Worm (Caenorhabditis elegans) whole organism, midembryonic: ENCODE results near the gene sri-18.

Source experiments
- T22C8.4 ChIP-seq: fragments of 200-800 bp; sonication (Bioruptor generic); IDR thresholded peaks from 2 replicates; pipeline ENCODE4 v1.3.6; 2022; ENCODE audit warnings: missing genetic modification characterization, missing compliant biosample characterization
- cog-1 ChIP-seq: sonication (generic microtip); optimal IDR thresholded peaks from 2 replicates; lab custom pipeline; 2016; ENCODE audit warnings: missing genetic modification characterization, missing compliant biosample characterization
- flt-1 ChIP-seq: fragments of 200-800 bp; sonication (Bioruptor generic); IDR thresholded peaks from 2 replicates; pipeline ENCODE4 v1.3.6; 2022; ENCODE audit warnings: missing genetic modification characterization, missing compliant biosample characterization
- klf-2 ChIP-seq: fragments of 200-800 bp; sonication (Bioruptor generic); conservative IDR thresholded peaks from 2 replicates; pipeline ENCODE4 v1.3.6; 2022; ENCODE audit warnings: missing genetic modification reagents, missing genetic modification characterization, missing compliant biosample characterization
- med-1 ChIP-seq: sonication (generic microtip); optimal IDR thresholded peaks from 2 replicates; lab custom pipeline; 2017; ENCODE audit warnings: missing genetic modification characterization, mild to moderate bottlenecking, missing compliant biosample characterization, antibody characterized with exemption, missing genetic modification reagents; ENCODE audit not compliant: insufficient read depth
- ref-1 ChIP-seq: fragments of 200-800 bp; sonication (Bioruptor generic); conservative IDR thresholded peaks from 2 replicates; pipeline ENCODE4 v1.3.6; 2022; ENCODE audit warnings: missing genetic modification reagents, missing genetic modification characterization, missing compliant biosample characterization
- tab-1 ChIP-seq: fragments of 200-800 bp; sonication (Bioruptor generic); IDR thresholded peaks from 2 replicates; pipeline ENCODE4 v1.3.6; 2022; ENCODE audit warnings: missing genetic modification characterization, missing compliant biosample characterization
- ztf-23 ChIP-seq: fragments of 200-800 bp; sonication (Bioruptor generic); IDR thresholded peaks from 2 replicates; pipeline ENCODE4 v1.3.6; 2022; ENCODE audit warnings: missing genetic modification reagents, missing genetic modification characterization, missing compliant biosample characterization
- ztf-29 ChIP-seq: fragments of 200-800 bp; sonication (Bioruptor generic); IDR thresholded peaks from 2 replicates; pipeline ENCODE4 v1.3.6; 2022; ENCODE audit warnings: missing genetic modification reagents, missing genetic modification characterization, missing compliant biosample characterization

Gene sri-18

ce11 chrV:10241121-10241803 lies 19.1 kb downstream of the sri-18 start, which contains the start of the genes C12D8.21 and col-148:
Gene C12D8.21, minus strand, starts transcription at chrV:10241188.
Gene col-148, plus strand, starts transcription at chrV:10241753.
- no peak for TF ChIP-seq tab-1 (GFP tag; lab: Robert Waterston, UW)
- no peak for TF ChIP-seq klf-2
- TF ChIP-seq T22C8.4 (GFP tag; lab: Robert Waterston, UW) = no peak
- no peak for TF ChIP-seq ztf-29 (GFP tag; lab: Robert Waterston, UW)
- no peak for TF ChIP-seq med-1
- TF ChIP-seq flt-1 = no peak
- no peak for TF ChIP-seq ztf-23 (GFP tag; lab: Robert Waterston, UW)
- no peak for TF ChIP-seq ref-1 (GFP tag; lab: Robert Waterston, UW)
- no peak for TF ChIP-seq cog-1 (tag; lab: Kevin White, UChicago)

ce11 chrV:10239861-10240260 lies 20.5 kb downstream of the sri-18 start, which contains the start of gene fipr-8:
Gene fipr-8, minus strand, starts transcription at chrV:10239961.
- TF ChIP-seq ref-1 (GFP tag; lab: Robert Waterston, UW) (no peak), cog-1 (tag; lab: Kevin White, UChicago) (no peak), T22C8.4 (GFP tag; lab: Robert Waterston, UW) (no peak), flt-1 (no peak), tab-1 (GFP tag; lab: Robert Waterston, UW) (no peak), ztf-29 (GFP tag; lab: Robert Waterston, UW) (no peak), med-1 (no peak), klf-2 (no peak), ztf-23 (GFP tag; lab: Robert Waterston, UW) (no peak)

ce11 chrV:10238665-10239064 lies 21.7 kb downstream of the sri-18 start, which contains the start of gene fubl-1:
Gene fubl-1, minus strand, starts transcription at chrV:10238866.
- TF ChIP-seq ztf-23 (GFP tag; lab: Robert Waterston, UW) (no peak), klf-2 (no peak), tab-1 (GFP tag; lab: Robert Waterston, UW) (0 out of 2 replicates have a peak, but pooled peaks have one; percentile 46), cog-1 (tag; lab: Kevin White, UChicago) (no peak), T22C8.4 (GFP tag; lab: Robert Waterston, UW) (no peak)

- TF ChIP-seq ztf-29 (GFP tag; lab: Robert Waterston, UW) (no peak), klf-2 (no peak), cog-1 (tag; lab: Kevin White, UChicago) (no peak), ref-1 (GFP tag; lab: Robert Waterston, UW) (no peak), flt-1 (no peak), T22C8.4 (GFP tag; lab: Robert Waterston, UW) (no peak), ztf-23 (GFP tag; lab: Robert Waterston, UW) (no peak), tab-1 (GFP tag; lab: Robert Waterston, UW) (no peak), med-1 (no peak)
Measured at ce11 chrV:10237959-10238444, 22.4 kb downstream of the sri-18 start.

ce11 chrV:10237171-10237570 lies 23.2 kb downstream of the sri-18 start:
- TF ChIP-seq flt-1 = no peak
- no peak for TF ChIP-seq klf-2
- TF ChIP-seq cog-1 (tag; lab: Kevin White, UChicago) = no peak

ce11 chrV:10233330-10233729 lies 27.0 kb downstream of the sri-18 start, which contains the start of gene str-182:
Gene str-182, minus strand, starts transcription at chrV:10233430.
- TF ChIP-seq klf-2 = no peak
- no peak for TF ChIP-seq med-1
- no peak for TF ChIP-seq flt-1
- TF ChIP-seq ztf-29 (GFP tag; lab: Robert Waterston, UW) = no peak
- no peak for TF ChIP-seq ztf-23 (GFP tag; lab: Robert Waterston, UW)
- TF ChIP-seq T22C8.4 (GFP tag; lab: Robert Waterston, UW) = no peak
- no peak for TF ChIP-seq cog-1 (tag; lab: Kevin White, UChicago)
- no peak for TF ChIP-seq ref-1 (GFP tag; lab: Robert Waterston, UW)
- TF ChIP-seq tab-1 (GFP tag; lab: Robert Waterston, UW) = no peak

- TF ChIP-seq ztf-23 (GFP tag; lab: Robert Waterston, UW) (no peak), ztf-29 (GFP tag; lab: Robert Waterston, UW) (no peak), tab-1 (GFP tag; lab: Robert Waterston, UW) (no peak), ref-1 (GFP tag; lab: Robert Waterston, UW) (no peak), med-1 (no peak), klf-2 (no peak), flt-1 (no peak), cog-1 (tag; lab: Kevin White, UChicago) (no peak), T22C8.4 (GFP tag; lab: Robert Waterston, UW) (no peak)
Measured at ce11 chrV:10230932-10231331, 29.4 kb downstream of the sri-18 start, which contains the start of gene fipr-6. Gene fipr-6, plus strand, starts transcription at chrV:10231232.

ce11 chrV:10229222-10229879 lies 31.0 kb downstream of the sri-18 start, which contains the start of the genes pyt-1 and fipr-7:
Gene pyt-1, minus strand, starts transcription at chrV:10229322.
Gene fipr-7, plus strand, starts transcription at chrV:10229829.
- no peak for TF ChIP-seq tab-1 (GFP tag; lab: Robert Waterston, UW)
- TF ChIP-seq ztf-29 (GFP tag; lab: Robert Waterston, UW) = no peak
- no peak for TF ChIP-seq flt-1
- no peak for TF ChIP-seq med-1
- TF ChIP-seq ztf-23 (GFP tag; lab: Robert Waterston, UW) = no peak
- no peak for TF ChIP-seq T22C8.4 (GFP tag; lab: Robert Waterston, UW)
- no peak for TF ChIP-seq klf-2
- TF ChIP-seq ref-1 (GFP tag; lab: Robert Waterston, UW) = no peak

ce11 chrV:10228360-10228759 lies 32.0 kb downstream of the sri-18 start, which contains the start of gene fipr-4:
Gene fipr-4, minus strand, starts transcription at chrV:10228460.
- TF ChIP-seq T22C8.4 (GFP tag; lab: Robert Waterston, UW) (no peak), klf-2 (no peak), med-1 (no peak), ztf-29 (GFP tag; lab: Robert Waterston, UW) (no peak), tab-1 (GFP tag; lab: Robert Waterston, UW) (no peak)
